Worm (Caenorhabditis elegans): Measurements from ENCODE around the gene grl-14.

DNA sequence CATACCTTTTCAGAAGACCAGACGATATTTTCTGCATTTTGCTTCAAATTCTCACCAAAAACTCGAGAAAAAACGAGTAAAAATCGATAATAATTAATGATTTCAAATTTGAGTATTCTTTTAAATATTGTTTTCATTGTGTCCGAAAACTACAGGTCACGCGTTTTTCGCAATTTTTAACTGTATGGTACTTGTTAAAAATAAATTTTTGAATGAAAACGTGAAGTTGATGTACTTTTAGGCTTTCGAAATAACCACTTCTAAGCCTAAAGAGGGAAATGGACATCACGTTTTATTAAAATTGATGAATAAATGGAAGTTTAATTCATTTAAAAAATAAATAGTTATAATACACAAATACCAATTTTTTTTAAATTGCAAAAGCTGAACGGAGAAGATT lies 22.5 kb upstream of the grl-14 start, which contains the start of gene Y44A6D.5:
- TF ChIP-seq pes-1 (GFP tag; IDR thresholded peaks at IDR 0.05) (no peak), hmbx-1 (tag; optimal IDR thresholded peaks at IDR 0.05) (no peak), tbx-11 (GFP tag; IDR thresholded peaks at IDR 0.05) (no peak), B0310.2 (tag; optimal IDR thresholded peaks at IDR 0.05) (no peak), hnd-1 (tag; optimal IDR thresholded peaks at IDR 0.05) (no peak), aly-1 (tag; optimal IDR thresholded peaks at IDR 0.05) (no peak), ama-1 (optimal IDR thresholded peaks at IDR 0.05) (no peak), flt-1 (GFP tag; IDR thresholded peaks at IDR 0.05) (no peak), F13C5.2 (tag; optimal IDR thresholded peaks at IDR 0.05) (no peak), tbx-37 (GFP tag; conservative IDR thresholded peaks at IDR 0.05) (no peak)

Data from whole organism, early embryonic.